Worm (Caenorhabditis elegans): ENCODE data around the gene prkl-1.

DNA sequence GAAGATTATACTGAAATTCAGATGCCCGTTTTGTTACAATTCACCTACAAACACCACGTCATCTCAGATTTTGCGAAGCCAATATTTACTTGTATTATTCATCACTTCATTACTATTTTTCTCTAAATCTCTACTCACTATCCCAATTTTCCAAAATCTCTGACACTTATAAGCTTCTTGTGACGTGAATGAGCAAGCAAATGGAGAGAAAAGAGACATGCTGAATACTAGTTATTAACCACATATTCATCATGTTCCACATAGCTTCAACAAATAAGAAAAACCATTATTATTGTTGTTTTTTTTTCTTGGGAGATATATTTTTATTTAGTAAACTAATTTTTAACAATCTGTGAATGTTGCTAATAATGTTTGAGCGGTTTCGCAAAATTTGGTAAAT is 35.5 kb downstream of the prkl-1 start:
- no peak for TF ChIP-seq tra-1 (GFP tag; IDR thresholded peaks at IDR 0.05)
- TF ChIP-seq mdl-1 (tag; optimal IDR thresholded peaks at IDR 0.05), result no peak
- TF ChIP-seq F37D6.2 (tag; optimal IDR thresholded peaks at IDR 0.05), result no peak
- no peak for TF ChIP-seq ceh-82 (tag; optimal IDR thresholded peaks at IDR 0.05)
- TF ChIP-seq ZK546.5 (tag; optimal IDR thresholded peaks at IDR 0.05), result no peak
- no peak for TF ChIP-seq nhr-11 (tag; optimal IDR thresholded peaks at IDR 0.05)
- no peak for TF ChIP-seq unc-39 (tag; optimal IDR thresholded peaks at IDR 0.05)
- no peak for TF ChIP-seq Y48G9A.11 (GFP tag; IDR thresholded peaks at IDR 0.05)
- no peak for TF ChIP-seq nhr-25 (tag; optimal IDR thresholded peaks at IDR 0.05; ENCODE audit: borderline replicate concordance, insufficient read depth)
- TF ChIP-seq fkh-10 (GFP tag; optimal IDR thresholded peaks at IDR 0.05), result no peak
- no peak for TF ChIP-seq unc-130 (GFP tag; optimal IDR thresholded peaks at IDR 0.05)
- no peak for TF ChIP-seq ztf-11 (tag; optimal IDR thresholded peaks at IDR 0.05)
